Worm (Caenorhabditis elegans) whole organism, L3 larva: ENCODE data around the gene set-11.
"Not testable (repeated sequence)": the region's sequence is repeated elsewhere in the genome, so short reads cannot be mapped to it uniquely, and the experiment has no call there.

Experiments
- R02D3.7 ChIP-seq: fragments of 150-350 bp; optimal IDR thresholded peaks from 2 replicates; lab custom pipeline; 2014; ENCODE audit warnings: missing biosample characterization, missing genetic modification characterization
- aly-2 ChIP-seq: fragments of 150-350 bp; optimal IDR thresholded peaks from 2 replicates; lab custom pipeline; 2014; ENCODE audit warnings: missing biosample characterization, missing genetic modification characterization
- ceh-16 ChIP-seq: sonication (generic microtip); optimal IDR thresholded peaks from 2 replicates; lab custom pipeline; 2017; ENCODE audit warnings: missing biosample characterization, missing genetic modification characterization
- ceh-28 ChIP-seq: fragments of 150-350 bp; optimal IDR thresholded peaks from 2 replicates; lab custom pipeline; 2014; ENCODE audit warnings: missing biosample characterization, missing genetic modification reagents, missing genetic modification characterization
- ceh-82 ChIP-seq: fragments of 150-350 bp; optimal IDR thresholded peaks from 2 replicates; lab custom pipeline; 2014; ENCODE audit warnings: missing biosample characterization, missing genetic modification characterization
- egl-27 ChIP-seq: sonication (generic microtip); optimal IDR thresholded peaks from 4 replicates; lab custom pipeline; 2017; ENCODE audit warnings: missing biosample characterization, missing genetic modification reagents, missing genetic modification characterization
- egl-5 ChIP-seq: fragments of 150-350 bp; optimal IDR thresholded peaks from 2 replicates; lab custom pipeline; 2017; ENCODE audit warnings: missing biosample characterization, missing genetic modification reagents, missing genetic modification characterization, inconsistent platforms
- elt-1 ChIP-seq: fragments of 150-350 bp; optimal IDR thresholded peaks from 2 replicates; lab custom pipeline; 2014; ENCODE audit warnings: missing biosample characterization, missing genetic modification characterization
- elt-2 ChIP-seq: sonication (generic microtip); optimal IDR thresholded peaks from 2 replicates; lab custom pipeline; 2016; ENCODE audit warnings: missing genetic modification reagents, mild to moderate bottlenecking, missing genetic modification characterization, missing compliant biosample characterization
- elt-3 ChIP-seq, 3 experiments: fragments of 150-350 bp in 1 of 3; sonication (generic microtip) in 2 of 3; optimal IDR thresholded peaks; 2 replicates in 2 of 3; 4 replicates in 1 of 3; lab custom pipeline; 2014 to 2017; ENCODE audit warnings: missing biosample characterization in 3 of 3, missing genetic modification characterization in 3 of 3
- eor-1 ChIP-seq, 2 experiments: fragments of 150-350 bp; optimal IDR thresholded peaks; 2 replicates each; lab custom pipeline; 2014 to 2018; ENCODE audit warnings: missing biosample characterization in 2 of 2, missing genetic modification characterization in 2 of 2
- hmg-11 ChIP-seq: sonication (generic microtip); optimal IDR thresholded peaks from 2 replicates; lab custom pipeline; 2016; ENCODE audit warnings: missing genetic modification characterization, missing compliant biosample characterization
- jun-1 ChIP-seq: fragments of 150-350 bp; optimal IDR thresholded peaks from 2 replicates; lab custom pipeline; 2014; ENCODE audit warnings: missing biosample characterization, missing genetic modification reagents, missing genetic modification characterization
- lin-15B ChIP-seq: fragments of 150-350 bp; optimal IDR thresholded peaks from 2 replicates; lab custom pipeline; 2014; ENCODE audit warnings: missing biosample characterization, missing genetic modification characterization
- lsy-12 ChIP-seq: sonication (generic microtip); optimal IDR thresholded peaks from 2 replicates; lab custom pipeline; 2016; ENCODE audit warnings: mild to moderate bottlenecking, missing genetic modification characterization, missing compliant biosample characterization
- mdl-1 ChIP-seq: fragments of 150-350 bp; optimal IDR thresholded peaks from 2 replicates; lab custom pipeline; 2014; ENCODE audit warnings: missing biosample characterization, missing genetic modification characterization
- mml-1 ChIP-seq: fragments of 150-350 bp; sonication (generic microtip); optimal IDR thresholded peaks from 3 replicates; lab custom pipeline; 2014; ENCODE audit warnings: missing biosample characterization, missing genetic modification characterization
- nhr-11 ChIP-seq: fragments of 150-350 bp; optimal IDR thresholded peaks from 2 replicates; lab custom pipeline; 2014; ENCODE audit warnings: missing biosample characterization, missing genetic modification characterization
- nhr-12 ChIP-seq: fragments of 150-350 bp; optimal IDR thresholded peaks from 2 replicates; lab custom pipeline; 2014; ENCODE audit warnings: missing biosample characterization, missing genetic modification characterization
- nhr-23 ChIP-seq: fragments of 150-350 bp; optimal IDR thresholded peaks from 2 replicates; lab custom pipeline; 2014; ENCODE audit warnings: missing biosample characterization, missing genetic modification reagents, missing genetic modification characterization
- nhr-43 ChIP-seq: sonication (generic microtip); optimal IDR thresholded peaks from 2 replicates; lab custom pipeline; 2016; ENCODE audit warnings: mild to moderate bottlenecking, missing genetic modification characterization, missing compliant biosample characterization; ENCODE audit not compliant: poor library complexity, severe bottlenecking
- nhr-67 ChIP-seq: fragments of 150-350 bp; optimal IDR thresholded peaks from 2 replicates; lab custom pipeline; 2014; ENCODE audit warnings: missing biosample characterization, missing genetic modification characterization
- nhr-76 ChIP-seq: fragments of 150-350 bp; sonication (generic microtip); optimal IDR thresholded peaks from 5 replicates; lab custom pipeline; 2014; ENCODE audit warnings: missing biosample characterization, missing genetic modification characterization
- nhr-77 ChIP-seq: fragments of 150-350 bp; optimal IDR thresholded peaks from 2 replicates; lab custom pipeline; 2014; ENCODE audit warnings: missing biosample characterization, missing genetic modification characterization
- pqm-1 ChIP-seq: fragments of 150-350 bp; optimal IDR thresholded peaks from 2 replicates; lab custom pipeline; 2017; ENCODE audit warnings: missing biosample characterization, missing genetic modification characterization, inconsistent platforms
- skn-1 ChIP-seq: fragments of 150-350 bp; optimal IDR thresholded peaks from 2 replicates; lab custom pipeline; 2014; ENCODE audit warnings: missing biosample characterization, missing genetic modification characterization
- tbx-2 ChIP-seq: sonication (generic microtip); optimal IDR thresholded peaks from 2 replicates; lab custom pipeline; 2016; ENCODE audit warnings: mild to moderate bottlenecking, missing genetic modification characterization, missing compliant biosample characterization
- unc-62 ChIP-seq: fragments of 150-350 bp; sonication (generic microtip); optimal IDR thresholded peaks from 4 replicates; lab custom pipeline; 2014; ENCODE audit warnings: missing biosample characterization, missing genetic modification reagents, missing genetic modification characterization
- ztf-11 ChIP-seq: fragments of 150-350 bp; optimal IDR thresholded peaks from 2 replicates; lab custom pipeline; 2014; ENCODE audit warnings: missing biosample characterization, missing genetic modification characterization
- ztf-4 ChIP-seq: fragments of 150-350 bp; optimal IDR thresholded peaks from 2 replicates; lab custom pipeline; 2014; ENCODE audit warnings: missing biosample characterization, missing genetic modification characterization

The set-11 gene

DNA sequence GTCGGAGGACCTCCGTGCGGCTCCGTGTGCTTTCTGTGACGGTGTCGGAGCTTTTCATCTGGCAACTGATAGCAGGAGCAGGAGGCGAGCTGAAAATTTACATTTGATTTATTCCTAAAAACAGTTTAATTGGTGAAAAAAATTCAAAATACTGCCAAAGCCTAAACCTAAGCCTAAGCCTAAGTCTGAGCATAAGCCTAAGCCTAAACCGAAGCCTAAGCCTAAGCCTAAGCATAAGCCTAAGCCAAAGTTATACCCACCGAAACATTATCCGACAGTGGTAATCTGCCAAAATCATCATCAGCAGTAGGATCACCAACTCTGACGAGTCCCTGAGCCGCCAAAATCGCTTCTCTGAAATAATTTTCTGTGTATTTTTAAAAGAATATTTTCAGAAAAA lies 7.6 kb downstream of the set-11 start:
- TF ChIP-seq elt-1 (tag; lab: Kevin White, UChicago) (no peak), hmg-11 (tag; lab: Kevin White, UChicago) (no peak)

DNA sequence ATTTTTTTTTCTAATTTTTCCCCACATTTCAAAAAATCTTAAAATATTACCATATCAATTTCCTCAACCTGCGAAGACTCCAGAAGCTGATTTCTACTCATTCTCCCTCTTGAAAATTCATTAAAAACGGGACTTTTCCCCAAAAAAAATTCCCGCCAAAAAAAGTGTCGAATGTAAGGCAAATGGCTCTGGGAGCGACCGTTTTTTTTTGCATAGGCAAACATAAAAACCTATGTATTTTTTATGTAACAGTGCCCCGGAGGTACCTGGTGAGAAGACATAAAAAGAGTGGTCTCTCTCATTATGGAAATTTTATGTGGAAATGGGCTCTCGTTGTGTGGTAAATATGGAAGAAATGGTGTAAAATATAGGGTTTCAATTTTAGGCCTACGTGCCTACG lies 8.2 kb downstream of the set-11 start, which contains the start of gene ceh-87:
ceh-87 (minus strand) TSS at position 101 of the 400 bp plus-strand sequence.
- no peak for TF ChIP-seq nhr-77 (tag; lab: Kevin White, UChicago)
- no peak for TF ChIP-seq aly-2 (tag; lab: Kevin White, UChicago)
- TF ChIP-seq mdl-1 (tag; lab: Kevin White, UChicago), result no peak
- no peak for TF ChIP-seq nhr-11 (tag; lab: Kevin White, UChicago)
- no peak for TF ChIP-seq unc-62
- TF ChIP-seq ztf-11 (tag; lab: Kevin White, UChicago), result no peak
- no peak for TF ChIP-seq tbx-2 (tag; lab: Kevin White, UChicago)
- no peak for TF ChIP-seq R02D3.7 (tag; lab: Kevin White, UChicago)
- no peak for TF ChIP-seq egl-5 (tag; lab: Kevin White, UChicago)
- TF ChIP-seq, all 47 proteins: peak for 0

DNA sequence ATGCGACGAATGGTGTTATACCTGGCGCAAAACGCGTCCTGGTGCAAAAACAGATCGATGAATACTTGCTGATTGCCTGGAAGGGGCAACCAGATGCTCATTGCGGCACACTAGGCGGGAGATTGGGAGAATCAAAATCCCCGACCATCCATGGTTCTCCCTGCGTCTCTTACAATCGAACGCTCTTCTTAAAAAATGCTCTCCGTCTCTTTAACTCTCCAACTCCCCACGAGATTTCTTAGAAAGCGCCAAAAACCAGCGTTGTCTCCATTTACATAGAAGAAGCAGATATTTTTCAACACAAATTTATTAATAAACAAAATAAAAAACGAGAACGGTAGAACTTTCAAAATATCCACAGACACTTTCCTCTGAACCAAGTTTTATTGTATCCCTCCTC lies 11.3 kb downstream of the set-11 start, which contains the start of gene F34D6.1:
F34D6.1 (minus strand) TSS at position 101 of the 400 bp plus-strand sequence.
- TF ChIP-seq nhr-77 (tag; lab: Kevin White, UChicago), result no peak
- no peak for TF ChIP-seq skn-1 (tag; lab: Kevin White, UChicago)
- no peak for TF ChIP-seq ceh-82 (tag; lab: Kevin White, UChicago)
- no peak for TF ChIP-seq ceh-16 (tag; lab: Kevin White, UChicago)
- no peak for TF ChIP-seq lin-15B (tag; lab: Kevin White, UChicago)
- TF ChIP-seq ceh-28 (tag; lab: Kevin White, UChicago), result no peak
- no peak for TF ChIP-seq nhr-67 (tag; lab: Kevin White, UChicago)
- no peak for TF ChIP-seq eor-1 (tag; optimal IDR thresholded peaks at IDR 0.05; lab: Kevin White, UChicago)
- no peak for TF ChIP-seq egl-27 (tag; lab: Kevin White, UChicago)
- TF ChIP-seq nhr-76 (tag; lab: Kevin White, UChicago), result no peak
- TF ChIP-seq aly-2 (tag; lab: Kevin White, UChicago), result no peak
- no peak for TF ChIP-seq lsy-12 (tag; lab: Kevin White, UChicago)
- TF ChIP-seq R02D3.7 (tag; lab: Kevin White, UChicago), result no peak
- no peak for TF ChIP-seq elt-3 (tag; optimal IDR thresholded peaks at IDR 0.05; lab: Kevin White, UChicago)

DNA sequence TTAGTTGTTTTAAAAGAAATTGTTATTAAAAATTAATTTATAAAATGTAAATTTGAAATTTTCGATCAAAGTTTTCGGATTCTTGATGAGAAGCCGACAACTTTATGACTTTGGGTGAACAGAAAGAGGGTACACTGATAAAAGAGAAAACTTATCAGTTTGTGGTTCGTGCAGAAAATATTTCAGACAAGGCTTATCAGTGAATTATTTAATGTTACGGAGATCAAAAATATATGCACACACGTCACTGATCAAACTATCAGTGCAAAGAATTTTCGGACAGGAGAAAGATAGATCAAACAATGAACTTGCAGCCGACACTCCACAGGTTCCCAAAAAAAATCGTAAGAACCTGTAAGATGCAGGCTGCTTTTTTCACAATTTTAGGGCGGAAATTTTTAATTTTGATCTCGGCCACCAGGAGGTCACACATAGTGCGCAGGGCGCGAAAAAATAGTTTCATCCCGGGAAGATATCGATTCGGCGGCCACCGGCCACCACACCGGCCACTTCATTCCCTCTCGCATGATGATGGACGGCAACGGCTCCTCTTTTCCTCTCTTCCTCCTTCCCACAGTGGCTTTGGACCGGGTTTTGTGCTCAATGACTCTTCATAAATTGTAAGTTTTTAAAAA lies 14.7 kb downstream of the set-11 start, which contains the start of gene F22E5.17:
F22E5.17 (plus strand) TSS at position 508 of the 635 bp plus-strand sequence.
- TF ChIP-seq pqm-1 (peak; percentile 69), nhr-11 (tag; lab: Kevin White, UChicago) (no peak), elt-2 (peak; percentile 94), skn-1 (tag; lab: Kevin White, UChicago) (peak; percentile 4)
- TF ChIP-seq, all 47 proteins: peak for 3

DNA sequence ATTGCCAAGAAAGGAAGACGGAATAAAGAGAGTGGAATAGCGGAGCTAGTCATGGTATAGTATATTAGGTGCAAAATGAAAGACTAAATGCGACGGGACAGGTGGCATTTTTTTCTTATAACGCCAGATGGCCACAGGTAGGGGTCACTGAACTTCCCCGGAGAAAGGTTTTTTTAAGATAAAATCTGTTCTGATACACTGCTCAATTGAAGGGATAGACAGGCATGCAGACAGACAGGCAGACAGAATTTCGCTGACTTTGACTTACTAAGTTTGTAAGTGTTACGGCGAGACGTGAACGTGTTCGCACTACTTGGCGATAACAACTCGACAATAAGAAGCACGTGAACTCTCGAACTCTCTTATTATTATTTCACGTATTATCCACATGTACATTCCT lies 18.8 kb downstream of the set-11 start, which contains the start of the genes F22E5.20 and F22E5.1:
F22E5.20 (minus strand) TSS at position 101 of the 400 bp plus-strand sequence.
F22E5.1 (plus strand) TSS at position 242 of the 400 bp plus-strand sequence.
- TF ChIP-seq tbx-2, elt-1, ztf-11 (tag; lab: Kevin White, UChicago): not testable (repeated sequence)

DNA sequence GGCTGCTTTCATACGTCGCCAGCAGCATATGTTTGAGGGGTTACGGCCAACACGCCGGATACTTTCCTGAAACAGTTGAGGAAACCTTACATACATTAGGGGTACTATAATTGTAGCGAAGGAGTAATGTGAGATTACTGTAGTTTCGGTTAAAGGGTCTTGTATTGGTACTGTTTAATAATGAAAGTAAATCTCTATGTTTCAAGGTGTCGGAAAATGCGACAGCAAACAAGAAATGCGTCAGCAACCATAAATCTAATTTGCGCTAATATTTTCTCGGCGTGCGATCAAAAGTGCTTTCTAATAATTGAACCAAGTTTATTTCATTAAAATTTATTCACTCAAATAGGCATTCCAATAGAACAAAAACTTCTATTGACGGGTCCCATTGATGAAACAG lies 20.1 kb downstream of the set-11 start, which contains the start of gene sri-57:
sri-57 (minus strand) TSS at position 101 of the 400 bp plus-strand sequence.
- not testable (repeated sequence) for TF ChIP-seq elt-1, hmg-11, aly-2 (tag; lab: Kevin White, UChicago)

DNA sequence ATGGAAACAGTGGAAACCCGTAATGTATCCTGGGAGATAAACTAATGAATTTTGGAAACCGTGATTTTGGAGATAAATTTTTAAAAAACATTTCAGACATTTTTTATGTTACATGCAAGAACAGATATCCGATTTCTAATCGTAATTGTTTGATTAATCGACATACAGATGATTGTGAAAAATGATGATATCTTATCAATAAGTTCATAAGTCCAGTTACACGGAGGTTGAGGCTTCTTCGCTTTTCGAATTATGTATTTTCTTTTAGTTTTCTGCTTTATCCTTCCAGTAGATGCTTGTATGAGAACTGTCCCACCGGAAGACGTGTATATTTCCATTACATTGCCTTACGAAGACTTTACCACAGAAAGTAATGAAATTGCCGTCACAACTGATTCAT lies 26.8 kb downstream of the set-11 start, which contains the start of gene F22E5.22:
F22E5.22 (plus strand) TSS at position 301 of the 400 bp plus-strand sequence.
- TF ChIP-seq nhr-43 (tag; lab: Kevin White, UChicago) (no peak), nhr-12 (no peak), hmg-11 (tag; lab: Kevin White, UChicago) (no peak), skn-1 (tag; lab: Kevin White, UChicago) (no peak), elt-1 (tag; lab: Kevin White, UChicago) (no peak), unc-62 (no peak), jun-1 (tag; lab: Kevin White, UChicago) (no peak), nhr-23 (tag; lab: Kevin White, UChicago) (no peak), ztf-4 (tag; lab: Kevin White, UChicago) (no peak), eor-1 (tag; optimal IDR thresholded peaks at IDR 0.05; lab: Kevin White, UChicago) (no peak), mml-1 (tag; lab: Kevin White, UChicago) (no peak), ceh-16 (tag; lab: Kevin White, UChicago) (no peak)
